Worm (Caenorhabditis elegans): ENCODE measurements around the gene col-93.

Gene col-93

ce11 chrIII:10945537-10945936 is 39.9 kb downstream of the col-93 start:
- no peak for TF ChIP-seq K02D7.2 (tag; optimal IDR thresholded peaks at IDR 0.05)
- no peak for TF ChIP-seq syd-9 (tag; optimal IDR thresholded peaks at IDR 0.05)
- no peak for TF ChIP-seq ceh-2 (tag; optimal IDR thresholded peaks at IDR 0.05)
- no peak for TF ChIP-seq zip-5 (tag; optimal IDR thresholded peaks at IDR 0.05)
- TF ChIP-seq rnt-1 (tag; optimal IDR thresholded peaks at IDR 0.05) = no peak
- no peak for TF ChIP-seq ceh-22 (tag; optimal IDR thresholded peaks at IDR 0.05)
- no peak for TF ChIP-seq pros-1 (tag; optimal IDR thresholded peaks at IDR 0.05)
- TF ChIP-seq F13H6.1 (tag; optimal IDR thresholded peaks at IDR 0.05) = no peak
- TF ChIP-seq unc-3 (GFP tag; conservative IDR thresholded peaks at IDR 0.05) = no peak
- no peak for TF ChIP-seq unc-3 (tag; optimal IDR thresholded peaks at IDR 0.05)
- no peak for TF ChIP-seq ztf-16 (tag; optimal IDR thresholded peaks at IDR 0.05)
- no peak for TF ChIP-seq ahr-1 (tag; optimal IDR thresholded peaks at IDR 0.05)
- TF ChIP-seq T23F11.4 (GFP tag; optimal IDR thresholded peaks at IDR 0.05) = no peak
- no peak for TF ChIP-seq unc-55 (GFP tag; optimal IDR thresholded peaks at IDR 0.05)

DNA sequence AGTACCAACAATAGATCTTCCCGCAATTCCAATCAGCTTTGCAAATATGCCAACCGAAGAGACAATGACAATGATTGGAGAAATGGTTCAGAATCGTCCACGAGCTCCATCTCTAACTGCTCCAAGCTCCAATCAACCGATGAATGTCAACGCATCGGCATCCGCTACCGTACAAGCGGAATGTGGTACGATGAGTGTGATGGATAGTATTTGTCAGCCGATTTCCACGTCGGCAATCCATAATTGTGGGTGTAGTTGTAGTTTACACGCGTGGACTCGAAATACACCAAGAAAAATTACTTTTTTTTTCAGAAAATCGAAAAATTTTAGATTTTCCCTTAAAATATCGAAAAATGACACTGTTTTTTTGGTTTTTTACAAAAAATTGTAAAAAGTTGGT is 42.5 kb downstream of the col-93 start:
- no peak for TF ChIP-seq pha-2 (tag; optimal IDR thresholded peaks at IDR 0.05)
- no peak for TF ChIP-seq ceh-18 (tag; optimal IDR thresholded peaks at IDR 0.05)
- no peak for TF ChIP-seq elt-2 (tag; optimal IDR thresholded peaks at IDR 0.05)
- no peak for TF ChIP-seq lim-6 (tag; optimal IDR thresholded peaks at IDR 0.05)
- no peak for TF ChIP-seq ceh-48 (tag; optimal IDR thresholded peaks at IDR 0.05)
- TF ChIP-seq fkh-6 (tag; optimal IDR thresholded peaks at IDR 0.05) = no peak
- no peak for TF ChIP-seq Y22D7AL.16 (tag; optimal IDR thresholded peaks at IDR 0.05)
- no peak for TF ChIP-seq nfya-1 (tag; optimal IDR thresholded peaks at IDR 0.05)
- no peak for TF ChIP-seq mec-3 (tag; optimal IDR thresholded peaks at IDR 0.05; ENCODE audit: borderline replicate concordance)

- no peak for TF ChIP-seq ceh-6 (GFP tag; optimal IDR thresholded peaks at IDR 0.05)
- TF ChIP-seq madf-2 (tag; optimal IDR thresholded peaks at IDR 0.05) = no peak
- no peak for TF ChIP-seq C38D4.7 (GFP tag; optimal IDR thresholded peaks at IDR 0.05)
- no peak for TF ChIP-seq eyg-1 (tag; optimal IDR thresholded peaks at IDR 0.05)
- TF ChIP-seq unc-55 (GFP tag; optimal IDR thresholded peaks at IDR 0.05) = no peak
- no peak for TF ChIP-seq ceh-22 (tag; optimal IDR thresholded peaks at IDR 0.05)
- no peak for TF ChIP-seq F13H6.1 (tag; optimal IDR thresholded peaks at IDR 0.05)
- no peak for TF ChIP-seq ceh-48 (tag; optimal IDR thresholded peaks at IDR 0.05)
- no peak for TF ChIP-seq ceh-30 (tag; optimal IDR thresholded peaks at IDR 0.05)
- TF ChIP-seq ceh-31 (tag; optimal IDR thresholded peaks at IDR 0.05) = no peak
- no peak for TF ChIP-seq C08G9.2 (tag; optimal IDR thresholded peaks at IDR 0.05)
Measured at ce11 chrIII:10939184-10939583, 46.2 kb downstream of the col-93 start.

- no peak for TF ChIP-seq hlh-15 (tag; optimal IDR thresholded peaks at IDR 0.05)
- no peak for TF ChIP-seq K02D7.2 (tag; optimal IDR thresholded peaks at IDR 0.05)
- no peak for TF ChIP-seq C38D4.7 (GFP tag; optimal IDR thresholded peaks at IDR 0.05)
- TF ChIP-seq ceh-48 (tag; optimal IDR thresholded peaks at IDR 0.05) = no peak
- TF ChIP-seq hlh-30 (tag; optimal IDR thresholded peaks at IDR 0.05; ENCODE audit: insufficient read depth) = no peak
- TF ChIP-seq hlh-6 (tag; optimal IDR thresholded peaks at IDR 0.05) = no peak
- TF ChIP-seq ceh-45 (GFP tag; IDR thresholded peaks at IDR 0.05) = no peak
- TF ChIP-seq pqm-1 (tag; optimal IDR thresholded peaks at IDR 0.05) = no peak
- TF ChIP-seq T23F11.4 (GFP tag; optimal IDR thresholded peaks at IDR 0.05) = no peak
- no peak for TF ChIP-seq pha-2 (tag; optimal IDR thresholded peaks at IDR 0.05)
Measured at ce11 chrIII:10935944-10936343, 49.5 kb downstream of the col-93 start, which contains the start of gene rle-1. rle-1 (plus strand) TSS chrIII:10936244.
